Fruit fly (Drosophila melanogaster) whole organism, wandering third instar larva: ENCODE measurements around the gene iav.
A peak's percentile ranks its signal among the peaks of the same experiment; 100 is the strongest.

Experiments used
- CG9705 ChIP-seq: fragments of 200-800 bp; sonication (Bioruptor generic); optimal IDR thresholded peaks from 2 replicates; lab custom pipeline; 2018; ENCODE audit warnings: missing biosample characterization, mild to moderate bottlenecking, missing genetic modification characterization
- CrebA ChIP-seq: fragments of 200-800 bp; sonication (Bioruptor generic); optimal IDR thresholded peaks from 2 replicates; lab custom pipeline; 2016; ENCODE audit warnings: missing biosample characterization, mild to moderate bottlenecking, missing genetic modification characterization, borderline replicate concordance
- Dif ChIP-seq: fragments of 200-275, 200-300 bp; sonication (Bioruptor generic); optimal IDR thresholded peaks from 2 replicates; lab custom pipeline; 2018; ENCODE audit warnings: missing biosample characterization, missing genetic modification characterization; ENCODE audit not compliant: partially characterized antibody
- GATAd ChIP-seq: sonication (Bioruptor generic); optimal IDR thresholded peaks from 2 replicates; lab custom pipeline; 2016; ENCODE audit warnings: missing biosample characterization, missing genetic modification characterization
- HLH106 ChIP-seq: fragments of 200-800 bp; optimal IDR thresholded peaks from 3 replicates; lab custom pipeline; 2019; ENCODE audit warnings: missing biosample characterization, mild to moderate bottlenecking, missing genetic modification characterization, moderate library complexity
- Hnf4 ChIP-seq: fragments of 200-800 bp; sonication (Bioruptor generic); optimal IDR thresholded peaks from 2 replicates; lab custom pipeline; 2016; ENCODE audit warnings: missing biosample characterization, mild to moderate bottlenecking, missing genetic modification characterization
- Hr78 ChIP-seq: fragments of >200 bp; optimal IDR thresholded peaks from 2 replicates; lab custom pipeline; 2017; ENCODE audit warnings: missing biosample characterization, missing genetic modification characterization
- Hr83 ChIP-seq: fragments of 200-300 bp; sonication (Bioruptor generic); optimal IDR thresholded peaks from 2 replicates; lab custom pipeline; 2016; ENCODE audit warnings: missing biosample characterization, mild to moderate bottlenecking, missing genetic modification characterization, moderate library complexity; ENCODE audit not compliant: poor library complexity, severe bottlenecking
- Jra ChIP-seq: sonication (Bioruptor generic); optimal IDR thresholded peaks from 2 replicates; lab custom pipeline; 2016; ENCODE audit warnings: missing biosample characterization, missing genetic modification characterization
- Mio ChIP-seq: sonication (Bioruptor generic); optimal IDR thresholded peaks from 2 replicates; lab custom pipeline; 2016; ENCODE audit warnings: missing biosample characterization, missing genetic modification characterization
- Myc ChIP-seq: fragments of >200 bp; optimal IDR thresholded peaks from 2 replicates; lab custom pipeline; 2017
- N ChIP-seq: fragments of >200 bp; optimal IDR thresholded peaks from 2 replicates; lab custom pipeline; 2018; ENCODE audit warnings: missing biosample characterization, missing external identifiers, missing genetic modification characterization
- OdsH ChIP-seq: fragments of 200-800 bp; sonication (Bioruptor generic); optimal IDR thresholded peaks from 2 replicates; lab custom pipeline; 2016; ENCODE audit warnings: missing biosample characterization, mild to moderate bottlenecking, missing genetic modification characterization
- Rel ChIP-seq, 2 experiments: fragments of 200-800 bp; sonication (Bioruptor generic) in 1 of 2; optimal IDR thresholded peaks; 2 replicates in 1 of 2; 3 replicates in 1 of 2; lab custom pipeline; 2016 to 2019; ENCODE audit warnings: mild to moderate bottlenecking in 2 of 2, missing biosample characterization in 2 of 2, missing genetic modification characterization in 2 of 2, moderate library complexity in 1 of 2
- Sp1 ChIP-seq: fragments of 200-800 bp; sonication (Bioruptor generic); optimal IDR thresholded peaks from 3 replicates; lab custom pipeline; 2019; ENCODE audit warnings: missing biosample characterization, mild to moderate bottlenecking, missing genetic modification characterization, moderate library complexity
- Vsx2 ChIP-seq: fragments of 200-300, 225-300 bp; sonication (Bioruptor generic); optimal IDR thresholded peaks from 2 replicates; lab custom pipeline; 2018; ENCODE audit warnings: missing biosample characterization, missing genetic modification characterization; ENCODE audit not compliant: partially characterized antibody
- br ChIP-seq: fragments of 200-800 bp; sonication (Bioruptor generic); optimal IDR thresholded peaks from 2 replicates; lab custom pipeline; 2016; ENCODE audit warnings: missing biosample characterization, missing genetic modification characterization
- brk ChIP-seq: fragments of 200-800 bp; sonication (Bioruptor generic); optimal IDR thresholded peaks from 2 replicates; lab custom pipeline; 2016; ENCODE audit warnings: missing biosample characterization, mild to moderate bottlenecking, missing genetic modification characterization
- dmrt93B ChIP-seq: fragments of 200-800 bp; sonication (Bioruptor generic); optimal IDR thresholded peaks from 2 replicates; lab custom pipeline; 2018; ENCODE audit warnings: missing biosample characterization, mild to moderate bottlenecking, missing genetic modification characterization
- dsf ChIP-seq: sonication (Bioruptor generic); optimal IDR thresholded peaks from 2 replicates; lab custom pipeline; 2016; ENCODE audit warnings: missing biosample characterization, missing genetic modification characterization, borderline replicate concordance
- ey ChIP-seq: fragments of 200-800 bp; sonication (Bioruptor generic); optimal IDR thresholded peaks from 2 replicates; lab custom pipeline; 2016; ENCODE audit warnings: missing biosample characterization, missing genetic modification characterization
- foxo ChIP-seq, 2 experiments: fragments of 200-800 bp; sonication (Bioruptor generic); optimal IDR thresholded peaks; 2 replicates in 1 of 2; 3 replicates in 1 of 2; lab custom pipeline; 2016 to 2017; ENCODE audit warnings: missing biosample characterization in 2 of 2, missing genetic modification characterization in 2 of 2
- fru ChIP-seq: fragments of 200-800 bp; sonication (Bioruptor generic); optimal IDR thresholded peaks from 3 replicates; lab custom pipeline; 2016; ENCODE audit warnings: missing biosample characterization, mild to moderate bottlenecking, missing genetic modification characterization
- h ChIP-seq: fragments of 200-800 bp; sonication (Bioruptor generic); optimal IDR thresholded peaks from 3 replicates; lab custom pipeline; 2016; ENCODE audit warnings: missing biosample characterization, mild to moderate bottlenecking, missing genetic modification characterization
- jim ChIP-seq: fragments of 175-275, 200-325 bp; sonication (Bioruptor generic); optimal IDR thresholded peaks from 2 replicates; lab custom pipeline; 2016; ENCODE audit warnings: missing biosample characterization, mild to moderate bottlenecking, missing genetic modification characterization
- lola ChIP-seq: fragments of >200 bp; optimal IDR thresholded peaks from 2 replicates; lab custom pipeline; 2017; ENCODE audit warnings: missing biosample characterization, missing genetic modification characterization
- pan ChIP-seq: fragments of >200 bp; optimal IDR thresholded peaks from 2 replicates; lab custom pipeline; 2017
- psq ChIP-seq: fragments of 200-800 bp; sonication (Bioruptor generic); optimal IDR thresholded peaks from 3 replicates; lab custom pipeline; 2017; ENCODE audit warnings: missing biosample characterization, mild to moderate bottlenecking, missing genetic modification characterization, moderate library complexity
- rgr ChIP-seq: fragments of 200-800 bp; sonication (Bioruptor generic); optimal IDR thresholded peaks from 3 replicates; lab custom pipeline; 2016; ENCODE audit warnings: missing biosample characterization, mild to moderate bottlenecking, missing genetic modification characterization
- sage ChIP-seq: fragments of 200-800 bp; sonication (Bioruptor generic); optimal IDR thresholded peaks from 2 replicates; lab custom pipeline; 2016; ENCODE audit warnings: missing biosample characterization, mild to moderate bottlenecking, missing genetic modification characterization
- sv ChIP-seq: fragments of 200-800 bp; sonication (Bioruptor generic); optimal IDR thresholded peaks from 3 replicates; lab custom pipeline; 2016; ENCODE audit warnings: missing biosample characterization, missing genetic modification characterization
- tai ChIP-seq: sonication (Bioruptor generic); optimal IDR thresholded peaks from 2 replicates; lab custom pipeline; 2016; ENCODE audit warnings: missing biosample characterization, missing genetic modification characterization
- woc ChIP-seq: sonication (Bioruptor generic); optimal IDR thresholded peaks from 2 replicates; lab custom pipeline; 2016; ENCODE audit warnings: missing biosample characterization, mild to moderate bottlenecking, missing genetic modification characterization

Gene iav

dm6 chrX:6802376-6803080, 11.2 kb upstream of the iav start:
- TF ChIP-seq Vsx2 (GFP tag; lab: Kevin White, UChicago) = no peak
- no peak for TF ChIP-seq sv (GFP tag; lab: Kevin White, UChicago)
- TF ChIP-seq Hr83 (GFP tag; lab: Kevin White, UChicago) = no peak
- no peak for TF ChIP-seq Rel (GFP tag; optimal IDR thresholded peaks at IDR 0.05; lab: Kevin White, UChicago)
- TF ChIP-seq Rel (tag; optimal IDR thresholded peaks at IDR 0.05; lab: Kevin White, UChicago) = no peak
- no peak for TF ChIP-seq CrebA
- TF ChIP-seq OdsH (GFP tag; lab: Kevin White, UChicago) = no peak
- no peak for TF ChIP-seq Myc
- TF ChIP-seq dmrt93B (GFP tag; lab: Kevin White, UChicago) = no peak
- no peak for TF ChIP-seq brk
- no peak for TF ChIP-seq N
- TF ChIP-seq Mio (GFP tag; lab: Kevin White, UChicago) = no peak
- no peak for TF ChIP-seq fru
- no peak for TF ChIP-seq Hr78 (GFP tag; lab: Kevin White, UChicago)
- no peak for TF ChIP-seq Hnf4 (GFP tag; lab: Kevin White, UChicago)

- TF ChIP-seq dsf (GFP tag; lab: Kevin White, UChicago) (peak; percentile 59), CrebA (no peak), lola (GFP tag; lab: Kevin White, UChicago) (no peak), Vsx2 (GFP tag; lab: Kevin White, UChicago) (no peak), fru (peak; percentile 44), sv (GFP tag; lab: Kevin White, UChicago) (peak; percentile 32), sage (GFP tag; lab: Kevin White, UChicago) (peak; percentile 29), Sp1 (GFP tag; lab: Kevin White, UChicago) (peak; percentile 11), woc (GFP tag; lab: Kevin White, UChicago) (peak; percentile 11), rgr (GFP tag; lab: Kevin White, UChicago) (peak; percentile 13), HLH106 (tag; lab: Kevin White, UChicago) (no peak), Mio (GFP tag; lab: Kevin White, UChicago) (no peak), Hnf4 (GFP tag; lab: Kevin White, UChicago) (peak; percentile 71), N (peak; percentile 57), br (GFP tag; lab: Kevin White, UChicago) (peak; percentile 46), GATAd (GFP tag; lab: Kevin White, UChicago) (no peak), ey (GFP tag; lab: Kevin White, UChicago) (peak; percentile 2), foxo (GFP tag; optimal IDR thresholded peaks at IDR 0.05; lab: Kevin White, UChicago) (peak in 1 of 2 experiments; percentile 57), CG9705 (GFP tag; lab: Kevin White, UChicago) (peak; percentile 3), psq (no peak), Hr83 (GFP tag; lab: Kevin White, UChicago) (peak; percentile 79), brk (peak; percentile 55), Rel (GFP tag; optimal IDR thresholded peaks at IDR 0.05; lab: Kevin White, UChicago) (peak; percentile 42), Rel (tag; optimal IDR thresholded peaks at IDR 0.05; lab: Kevin White, UChicago) (peak; percentile 36), h (GFP tag; lab: Kevin White, UChicago) (peak; percentile 62), Jra (GFP tag; lab: Kevin White, UChicago) (peak; percentile 72)
Measured at dm6 chrX:6803312-6803794, 10.4 kb upstream of the iav start, which contains the start of the genes C3G and pod1. Gene C3G (minus strand): TSS chrX:6803593. Gene pod1 (plus strand): TSS chrX:6803684.

- TF ChIP-seq Sp1 (GFP tag; lab: Kevin White, UChicago) = no peak
- TF ChIP-seq lola (GFP tag; lab: Kevin White, UChicago) = no peak
- TF ChIP-seq CG9705 (GFP tag; lab: Kevin White, UChicago) = no peak
- no peak for TF ChIP-seq foxo (GFP tag; optimal IDR thresholded peaks at IDR 0.05; lab: Kevin White, UChicago)
- TF ChIP-seq jim (GFP tag; lab: Kevin White, UChicago) = no peak
- no peak for TF ChIP-seq pan (lab: Kevin White, UChicago)
- TF ChIP-seq Hr83 (GFP tag; lab: Kevin White, UChicago) = no peak
- no peak for TF ChIP-seq tai
- TF ChIP-seq Vsx2 (GFP tag; lab: Kevin White, UChicago) = no peak
- TF ChIP-seq woc (GFP tag; lab: Kevin White, UChicago) = no peak
- TF ChIP-seq brk = no peak
- no peak for TF ChIP-seq dmrt93B (GFP tag; lab: Kevin White, UChicago)
- TF ChIP-seq Dif = no peak
- no peak for TF ChIP-seq HLH106 (tag; lab: Kevin White, UChicago)
- TF ChIP-seq Rel (GFP tag; optimal IDR thresholded peaks at IDR 0.05; lab: Kevin White, UChicago) = no peak
- TF ChIP-seq Rel (tag; optimal IDR thresholded peaks at IDR 0.05; lab: Kevin White, UChicago) = no peak
- TF ChIP-seq Mio (GFP tag; lab: Kevin White, UChicago) = no peak
- no peak for TF ChIP-seq br (GFP tag; lab: Kevin White, UChicago)
Measured at dm6 chrX:6803880-6804484, 9.8 kb upstream of the iav start.
